Worm (Caenorhabditis elegans): ENCODE measurements around the gene F01F1.2.

- TF ChIP-seq W03F9.2 (tag; optimal IDR thresholded peaks at IDR 0.05), result no peak
- TF ChIP-seq dao-5 (tag; optimal IDR thresholded peaks at IDR 0.05), result no peak
- no peak for TF ChIP-seq him-1 (tag; optimal IDR thresholded peaks at IDR 0.05)
These were observed 14.6 kb downstream of the F01F1.2 start for ce11 chrIII:5892909-5893308.
